Worm (Caenorhabditis elegans) whole organism, midembryonic: ENCODE results near the gene Y53G8AM.8.
A peak's percentile ranks its signal among the peaks of the same experiment; 100 is the strongest.

Experiments
- T22C8.4 ChIP-seq: fragments of 200-800 bp; sonication (Bioruptor generic); IDR thresholded peaks from 2 replicates; pipeline ENCODE4 v1.3.6; 2022; ENCODE audit warnings: missing genetic modification characterization, missing compliant biosample characterization
- cog-1 ChIP-seq: sonication (generic microtip); optimal IDR thresholded peaks from 2 replicates; lab custom pipeline; 2016; ENCODE audit warnings: missing genetic modification characterization, missing compliant biosample characterization
- flt-1 ChIP-seq: fragments of 200-800 bp; sonication (Bioruptor generic); IDR thresholded peaks from 2 replicates; pipeline ENCODE4 v1.3.6; 2022; ENCODE audit warnings: missing genetic modification characterization, missing compliant biosample characterization
- klf-2 ChIP-seq: fragments of 200-800 bp; sonication (Bioruptor generic); conservative IDR thresholded peaks from 2 replicates; pipeline ENCODE4 v1.3.6; 2022; ENCODE audit warnings: missing genetic modification reagents, missing genetic modification characterization, missing compliant biosample characterization
- med-1 ChIP-seq: sonication (generic microtip); optimal IDR thresholded peaks from 2 replicates; lab custom pipeline; 2017; ENCODE audit warnings: missing genetic modification characterization, mild to moderate bottlenecking, missing compliant biosample characterization, antibody characterized with exemption, missing genetic modification reagents; ENCODE audit not compliant: insufficient read depth
- ref-1 ChIP-seq: fragments of 200-800 bp; sonication (Bioruptor generic); conservative IDR thresholded peaks from 2 replicates; pipeline ENCODE4 v1.3.6; 2022; ENCODE audit warnings: missing genetic modification reagents, missing genetic modification characterization, missing compliant biosample characterization
- tab-1 ChIP-seq: fragments of 200-800 bp; sonication (Bioruptor generic); IDR thresholded peaks from 2 replicates; pipeline ENCODE4 v1.3.6; 2022; ENCODE audit warnings: missing genetic modification characterization, missing compliant biosample characterization
- ztf-23 ChIP-seq: fragments of 200-800 bp; sonication (Bioruptor generic); IDR thresholded peaks from 2 replicates; pipeline ENCODE4 v1.3.6; 2022; ENCODE audit warnings: missing genetic modification reagents, missing genetic modification characterization, missing compliant biosample characterization
- ztf-29 ChIP-seq: fragments of 200-800 bp; sonication (Bioruptor generic); IDR thresholded peaks from 2 replicates; pipeline ENCODE4 v1.3.6; 2022; ENCODE audit warnings: missing genetic modification reagents, missing genetic modification characterization, missing compliant biosample characterization

- TF ChIP-seq flt-1 (GFP tag; lab: Robert Waterston, UW) (no peak), cog-1 (tag; lab: Kevin White, UChicago) (no peak), T22C8.4 (GFP tag; lab: Robert Waterston, UW) (peak; percentile 78), ref-1 (no peak), med-1 (GFP tag; lab: Kevin White, UChicago) (no peak), ztf-23 (no peak), tab-1 (GFP tag; lab: Robert Waterston, UW) (no peak), klf-2 (GFP tag; lab: Robert Waterston, UW) (no peak), ztf-29 (no peak)
Observed at ce11 chrIII:3241943-3242342, 36.6 kb downstream of the Y53G8AM.8 start.
